Fruit fly (Drosophila melanogaster) whole organism, embryonic: Measurements from ENCODE around the gene Ctr9.
A peak's percentile ranks its signal among the peaks of the same experiment; 100 is the strongest.

ENCODE experiments used
- Bdp1 ChIP-seq: fragments of 200-800 bp; sonication (Bioruptor generic); optimal IDR thresholded peaks from 3 replicates; lab custom pipeline; 2016; ENCODE audit warnings: missing biosample characterization, missing genetic modification characterization
- CG11504 ChIP-seq: fragments of 200-800 bp; sonication (Bioruptor generic); optimal IDR thresholded peaks from 3 replicates; lab custom pipeline; 2019; ENCODE audit warnings: missing biosample characterization, mild to moderate bottlenecking, missing genetic modification characterization, moderate library complexity
- CG12236 ChIP-seq: fragments of 200-800 bp; sonication (Bioruptor generic); optimal IDR thresholded peaks from 2 replicates; lab custom pipeline; 2016; ENCODE audit warnings: missing biosample characterization, missing genetic modification characterization
- CG12299 ChIP-seq: fragments of 200-800 bp; sonication (Bioruptor generic); optimal IDR thresholded peaks from 2 replicates; lab custom pipeline; 2018; ENCODE audit warnings: missing biosample characterization, mild to moderate bottlenecking, missing genetic modification characterization
- CG12659 ChIP-seq: fragments of 200-800 bp; sonication (Bioruptor generic); optimal IDR thresholded peaks from 3 replicates; lab custom pipeline; 2017; ENCODE audit warnings: mild to moderate bottlenecking, missing biosample characterization, missing genetic modification reagents, missing genetic modification characterization
- CG13287 ChIP-seq: fragments of 200-800 bp; sonication (Bioruptor generic); IDR thresholded peaks from 2 replicates; pipeline ENCODE4 v1.3.6; 2022; ENCODE audit warnings: missing biosample characterization, missing genetic modification characterization; ENCODE audit not compliant: partially characterized antibody
- CG14710 ChIP-seq: fragments of 200-800 bp; sonication (Bioruptor generic); optimal IDR thresholded peaks from 3 replicates; lab custom pipeline; 2019; ENCODE audit warnings: missing biosample characterization, mild to moderate bottlenecking, missing genetic modification characterization, moderate library complexity
- CG15514 ChIP-seq: fragments of 200-800 bp; sonication (Bioruptor generic); optimal IDR thresholded peaks from 3 replicates; lab custom pipeline; 2017; ENCODE audit warnings: missing biosample characterization, missing genetic modification characterization, mild to moderate bottlenecking, moderate library complexity, missing genetic modification reagents
- CG1647 ChIP-seq: fragments of 200-800 bp; sonication (Bioruptor generic); optimal IDR thresholded peaks from 3 replicates; lab custom pipeline; 2016; ENCODE audit warnings: missing biosample characterization, missing genetic modification characterization
- CG17359 ChIP-seq: fragments of 200-800 bp; sonication (Bioruptor generic); optimal IDR thresholded peaks from 3 replicates; lab custom pipeline; 2018; ENCODE audit warnings: missing biosample characterization, mild to moderate bottlenecking, missing genetic modification characterization, moderate library complexity
- CG17612 ChIP-seq: fragments of 200-800 bp; sonication (Bioruptor generic); IDR thresholded peaks from 2 replicates; pipeline ENCODE4 v1.3.6; 2022; ENCODE audit warnings: missing biosample characterization, missing genetic modification characterization
- CG17802 ChIP-seq: fragments of 200-800 bp; sonication (Bioruptor generic); optimal IDR thresholded peaks from 2 replicates; lab custom pipeline; 2018; ENCODE audit warnings: missing biosample characterization, mild to moderate bottlenecking, missing genetic modification characterization, moderate library complexity
- CG1832 ChIP-seq: fragments of 200-800 bp; sonication (Bioruptor generic); optimal IDR thresholded peaks from 2 replicates; lab custom pipeline; 2017; ENCODE audit warnings: missing biosample characterization, mild to moderate bottlenecking, missing genetic modification characterization, inconsistent platforms
- CG2678 ChIP-seq: fragments of 200-800 bp; sonication (Bioruptor generic); optimal IDR thresholded peaks from 3 replicates; lab custom pipeline; 2019; ENCODE audit warnings: missing biosample characterization, mild to moderate bottlenecking, missing genetic modification characterization, moderate library complexity
- CG31388 ChIP-seq: fragments of 200-800 bp; sonication (Bioruptor generic); optimal IDR thresholded peaks from 2 replicates; lab custom pipeline; 2016; ENCODE audit warnings: missing biosample characterization, missing genetic modification characterization
- CG3163 ChIP-seq: fragments of 200-800 bp; sonication (Bioruptor generic); optimal IDR thresholded peaks from 3 replicates; lab custom pipeline; 2016; ENCODE audit warnings: missing biosample characterization, missing genetic modification characterization
- CG33557 ChIP-seq: fragments of 200-800 bp; sonication (Bioruptor generic); optimal IDR thresholded peaks from 2 replicates; lab custom pipeline; 2019; ENCODE audit warnings: missing biosample characterization, mild to moderate bottlenecking, missing genetic modification characterization, moderate library complexity
- CG5180 ChIP-seq: fragments of 200-800 bp; sonication (Bioruptor generic); optimal IDR thresholded peaks from 3 replicates; lab custom pipeline; 2017; ENCODE audit warnings: missing biosample characterization, missing genetic modification characterization, mild to moderate bottlenecking, moderate library complexity, missing genetic modification reagents
- CG8290 ChIP-seq, 3 experiments: fragments of 200-800 bp; sonication (Bioruptor generic); optimal IDR thresholded peaks; 2 replicates each; lab custom pipeline; 2016 to 2019; ENCODE audit warnings: missing biosample characterization in 3 of 3, missing genetic modification characterization in 3 of 3, mild to moderate bottlenecking in 2 of 3, moderate library complexity in 1 of 3
- CG9727 ChIP-seq: fragments of 200-800 bp; sonication (Bioruptor generic); optimal IDR thresholded peaks from 3 replicates; lab custom pipeline; 2017; ENCODE audit warnings: missing biosample characterization, mild to moderate bottlenecking, missing genetic modification characterization
- CkIIα-i1 ChIP-seq: fragments of 200-800 bp; sonication (Bioruptor generic); IDR thresholded peaks from 2 replicates; pipeline ENCODE4 v1.3.6; 2022; ENCODE audit warnings: missing biosample characterization, missing genetic modification characterization
- Dek ChIP-seq: fragments of 200-800 bp; sonication (Bioruptor generic); optimal IDR thresholded peaks from 3 replicates; lab custom pipeline; 2019; ENCODE audit warnings: missing biosample characterization, mild to moderate bottlenecking, missing genetic modification characterization, moderate library complexity
- Dip2 ChIP-seq: fragments of 200-800 bp; sonication (Bioruptor generic); IDR thresholded peaks from 2 replicates; pipeline ENCODE4 v1.3.6; 2022; ENCODE audit warnings: missing biosample characterization, missing genetic modification characterization
- Dref ChIP-seq: fragments of 200-800 bp; sonication (Bioruptor generic); IDR thresholded peaks from 2 replicates; pipeline ENCODE4 v1.3.6; 2022; ENCODE audit warnings: missing biosample characterization, missing genetic modification characterization
- E2f1 ChIP-seq: fragments of 200-800 bp; sonication (Bioruptor generic); IDR thresholded peaks from 2 replicates; pipeline ENCODE4 v1.3.6; 2022; ENCODE audit warnings: missing biosample characterization, missing genetic modification characterization
- Gsc ChIP-seq: fragments of 200-800 bp; sonication (Bioruptor generic); IDR thresholded peaks from 2 replicates; pipeline ENCODE4 v1.3.6; 2022; ENCODE audit warnings: missing biosample characterization, missing genetic modification characterization
- Hsf ChIP-seq: fragments of 200-800 bp; sonication (Bioruptor generic); optimal IDR thresholded peaks from 3 replicates; lab custom pipeline; 2016; ENCODE audit warnings: missing biosample characterization, missing genetic modification characterization
- NC2α ChIP-seq: fragments of 200-800 bp; sonication (Bioruptor generic); optimal IDR thresholded peaks from 2 replicates; lab custom pipeline; 2016; ENCODE audit warnings: missing biosample characterization, missing genetic modification characterization
- Rfx ChIP-seq: fragments of 200-800 bp; sonication (Bioruptor generic); IDR thresholded peaks from 2 replicates; pipeline ENCODE4 v1.3.6; 2022; ENCODE audit warnings: missing biosample characterization, missing genetic modification characterization
- Trl ChIP-seq, 3 experiments: fragments of >200 bp in 2 of 3; fragments of 200-800 bp in 1 of 3; sonication (Bioruptor generic) in 1 of 3; optimal IDR thresholded peaks; 2 replicates in 1 of 3; 3 replicates in 2 of 3; lab custom pipeline; 2016 to 2017; ENCODE audit warnings: missing biosample characterization in 1 of 3, missing genetic modification characterization in 1 of 3
- Usf ChIP-seq: fragments of 200-800 bp; sonication (Bioruptor generic); optimal IDR thresholded peaks from 2 replicates; lab custom pipeline; 2017; ENCODE audit warnings: missing genotype, missing biosample characterization, missing genetic modification characterization
- YL-1 ChIP-seq: fragments of 200-800 bp; sonication (Bioruptor generic); optimal IDR thresholded peaks from 3 replicates; lab custom pipeline; 2017; ENCODE audit warnings: missing biosample characterization, mild to moderate bottlenecking, missing genetic modification characterization
- ci ChIP-seq: fragments of 200-800 bp; sonication (Bioruptor generic); IDR thresholded peaks from 3 replicates; pipeline ENCODE4 v1.3.6; 2022; ENCODE audit warnings: missing biosample characterization, missing genetic modification characterization
- croc ChIP-seq: fragments of 200-800 bp; sonication (Bioruptor generic); conservative IDR thresholded peaks from 3 replicates; pipeline ENCODE4 v1.3.6; 2022; ENCODE audit warnings: missing biosample characterization, missing genetic modification characterization
- dmrt99B ChIP-seq: fragments of 200-800 bp; sonication (Bioruptor generic); optimal IDR thresholded peaks from 2 replicates; lab custom pipeline; 2018; ENCODE audit warnings: missing biosample characterization, mild to moderate bottlenecking, missing genetic modification characterization, moderate library complexity
- en ChIP-seq: fragments of 200-800 bp; sonication (Bioruptor generic); optimal IDR thresholded peaks from 2 replicates; lab custom pipeline; 2016; ENCODE audit warnings: missing biosample characterization, missing genetic modification characterization
- lab ChIP-seq: fragments of 200-800 bp; sonication (Bioruptor generic); optimal IDR thresholded peaks from 3 replicates; lab custom pipeline; 2017; ENCODE audit warnings: missing biosample characterization, missing genetic modification characterization, mild to moderate bottlenecking, moderate library complexity, missing genetic modification reagents
- mam ChIP-seq: fragments of 200-800 bp; sonication (Bioruptor generic); optimal IDR thresholded peaks from 3 replicates; lab custom pipeline; 2016; ENCODE audit warnings: missing biosample characterization, missing genetic modification characterization
- pros ChIP-seq: fragments of 200-800 bp; sonication (Bioruptor generic); optimal IDR thresholded peaks from 3 replicates; lab custom pipeline; 2019; ENCODE audit warnings: missing biosample characterization, mild to moderate bottlenecking, missing genetic modification characterization, moderate library complexity
- pum ChIP-seq: fragments of 200-800 bp; sonication (Bioruptor generic); optimal IDR thresholded peaks from 2 replicates; lab custom pipeline; 2016; ENCODE audit warnings: missing biosample characterization, missing genetic modification characterization
- shn ChIP-seq: fragments of 200-800 bp; sonication (Bioruptor generic); optimal IDR thresholded peaks from 3 replicates; lab custom pipeline; 2016; ENCODE audit warnings: missing biosample characterization, missing genetic modification characterization
- sisA ChIP-seq: fragments of 200-800 bp; sonication (Bioruptor generic); IDR thresholded peaks from 2 replicates; pipeline ENCODE4 v1.3.6; 2022; ENCODE audit warnings: missing biosample characterization, missing genetic modification characterization
- sug ChIP-seq: fragments of 200-800 bp; optimal IDR thresholded peaks from 2 replicates; lab custom pipeline; 2019; ENCODE audit warnings: missing biosample characterization, mild to moderate bottlenecking, missing genetic modification characterization, moderate library complexity
- tgo ChIP-seq: fragments of 200-800 bp; sonication (Bioruptor generic); IDR thresholded peaks from 3 replicates; pipeline ENCODE4 v1.3.6; 2022; ENCODE audit warnings: missing biosample characterization, missing genetic modification characterization
- tio ChIP-seq: fragments of 200-800 bp; sonication (Bioruptor generic); optimal IDR thresholded peaks from 2 replicates; lab custom pipeline; 2017; ENCODE audit warnings: missing biosample characterization, missing genetic modification characterization, inconsistent platforms
- trem ChIP-seq: fragments of 200-800 bp; optimal IDR thresholded peaks from 3 replicates; lab custom pipeline; 2019; ENCODE audit warnings: missing biosample characterization, mild to moderate bottlenecking, missing genetic modification characterization, moderate library complexity
- vfl ChIP-seq: fragments of 200-800 bp; sonication (Bioruptor generic); optimal IDR thresholded peaks from 2 replicates; lab custom pipeline; 2016; ENCODE audit warnings: missing biosample characterization, missing genetic modification characterization
- wek ChIP-seq: fragments of 200-800 bp; sonication (Bioruptor generic); optimal IDR thresholded peaks from 3 replicates; lab custom pipeline; 2018; ENCODE audit warnings: missing biosample characterization, mild to moderate bottlenecking, missing genetic modification characterization, moderate library complexity
- z ChIP-seq: fragments of 200-800 bp; sonication (Bioruptor generic); IDR thresholded peaks from 3 replicates; pipeline ENCODE4 v1.3.6; 2022; ENCODE audit warnings: missing biosample characterization, missing genetic modification characterization

Gene Ctr9

DNA sequence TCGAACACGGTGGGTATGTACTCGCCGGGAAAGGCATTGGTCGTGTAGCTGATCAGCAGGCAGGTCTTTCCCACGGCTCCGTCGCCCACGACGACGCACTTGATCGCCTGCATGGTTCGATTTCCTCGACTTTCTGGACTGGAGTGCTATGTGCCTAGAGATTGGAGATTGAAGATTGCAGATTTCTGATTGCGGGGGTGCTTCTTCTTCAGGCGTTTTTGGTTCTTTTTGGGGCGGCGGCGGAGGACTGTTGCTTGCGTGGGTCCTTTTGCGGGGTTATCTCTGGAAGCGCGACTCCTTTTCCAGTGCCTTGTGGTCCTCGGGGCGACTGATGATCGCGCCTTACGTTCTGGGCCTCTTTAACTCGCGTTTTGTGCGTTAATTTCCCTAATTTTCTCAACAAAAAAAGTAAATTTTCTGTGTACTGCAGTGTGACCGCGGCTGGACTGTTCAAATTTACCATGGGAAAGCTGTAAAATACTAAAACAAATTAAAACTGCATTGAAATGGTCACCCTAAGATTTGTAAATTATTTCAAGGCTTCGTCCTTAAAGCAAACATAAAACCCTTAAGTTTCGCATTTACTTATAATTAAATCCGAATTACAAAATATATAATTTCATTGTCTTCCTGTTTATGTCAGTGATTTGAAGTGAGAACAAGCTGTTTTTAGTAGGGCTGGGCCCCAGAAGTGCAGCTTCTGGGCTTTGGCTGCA, 4.6 kb upstream of the Ctr9 start, which contains the start of the genes Rac1 and Acat2 (continued):
- TF ChIP-seq CG12236 (GFP tag; lab: Kevin White, UChicago) (no peak), croc (GFP tag; lab: Robert Waterston, UW) (no peak), CG2678 (tag; lab: Kevin White, UChicago) (no peak), NC2α (no peak), CG12659 (GFP tag; lab: Kevin White, UChicago) (peak; percentile 72), z (GFP tag; lab: Robert Waterston, UW) (no peak), CG13287 (GFP tag; lab: Robert Waterston, UW) (peak; percentile 19; the same call in 1 of the 2 replicates), Dref (no peak), CG1647 (GFP tag; lab: Kevin White, UChicago) (no peak), CG5180 (GFP tag; lab: Kevin White, UChicago) (no peak), shn (no peak), YL-1 (GFP tag; lab: Kevin White, UChicago) (peak; percentile 90), Dip2 (GFP tag; lab: Robert Waterston, UW) (no peak), CkIIα-i1 (GFP tag; lab: Robert Waterston, UW) (no peak), Dek (no peak), CG17359 (tag; lab: Kevin White, UChicago) (no peak), CG17802 (tag; lab: Kevin White, UChicago) (peak; percentile 33), tio (GFP tag; lab: Kevin White, UChicago) (no peak), mam (GFP tag; lab: Kevin White, UChicago) (no peak), lab (GFP tag; lab: Kevin White, UChicago) (no peak), Bdp1 (no peak), tgo (GFP tag; lab: Robert Waterston, UW) (no peak), Trl (optimal IDR thresholded peaks at IDR 0.05; lab: Kevin White, UChicago) (no peak), Trl (GFP tag; optimal IDR thresholded peaks at IDR 0.05; lab: Kevin White, UChicago) (no peak), E2f1 (GFP tag; lab: Robert Waterston, UW) (no peak), sug (tag; lab: Kevin White, UChicago) (peak; percentile 37), Rfx (GFP tag; lab: Robert Waterston, UW) (no peak), pum (no peak), Gsc (GFP tag; lab: Robert Waterston, UW) (no peak), CG9727 (GFP tag; lab: Kevin White, UChicago) (peak; percentile 28), vfl (no peak), CG3163 (GFP tag; lab: Kevin White, UChicago) (no peak), CG8290 (GFP tag; optimal IDR thresholded peaks at IDR 0.05; lab: Kevin White, UChicago) (peak; percentile 9), CG8290 (tag; optimal IDR thresholded peaks at IDR 0.05; lab: Kevin White, UChicago) (no peak), sisA (GFP tag; lab: Robert Waterston, UW) (no peak), CG17612 (GFP tag; lab: Robert Waterston, UW) (no peak), CG15514 (GFP tag; lab: Kevin White, UChicago) (peak; percentile 61), Hsf (no peak), CG33557 (peak; percentile 25), wek (no peak), trem (tag; lab: Kevin White, UChicago) (peak; percentile 71), dmrt99B (no peak), pros (GFP tag; lab: Kevin White, UChicago) (no peak), CG31388 (GFP tag; lab: Kevin White, UChicago) (no peak), CG12299 (tag; lab: Kevin White, UChicago) (no peak), CG1832 (no peak), Usf (GFP tag; lab: Kevin White, UChicago) (no peak), en (GFP tag; lab: Kevin White, UChicago) (no peak), ci (GFP tag; lab: Robert Waterston, UW) (no peak), CG14710 (tag; lab: Kevin White, UChicago) (peak; percentile 76), CG11504 (tag; lab: Kevin White, UChicago) (no peak)
